Worm (Caenorhabditis elegans): ENCODE measurements around the gene atn-1.

atn-1 gene

DNA sequence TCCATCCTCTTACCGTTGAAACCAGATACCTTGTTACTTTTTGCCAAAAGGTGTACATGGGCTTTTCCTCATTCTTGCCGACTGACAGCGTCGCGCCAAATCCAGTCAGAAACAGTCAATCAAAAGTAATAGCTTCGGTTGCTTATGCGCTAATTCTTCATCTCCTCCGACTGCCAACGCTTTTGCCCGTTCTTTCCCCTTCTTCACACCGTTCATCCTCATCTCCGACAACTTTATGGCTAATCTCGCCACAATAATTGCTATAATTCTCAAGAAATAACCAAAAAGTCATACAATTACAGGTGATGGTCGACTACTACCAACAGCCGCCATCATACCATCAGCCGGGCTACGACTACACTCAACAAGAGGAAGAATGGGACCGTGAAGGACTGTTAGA is at the start of gene atn-1:
TSS of gene atn-1 (plus strand) at position 301 of the 400 bp plus-strand sequence.
- TF ChIP-seq ztf-1 (GFP tag; conservative IDR thresholded peaks at IDR 0.05) (no peak), nhr-6 (tag; optimal IDR thresholded peaks at IDR 0.05) (no peak), nhr-25 (tag; optimal IDR thresholded peaks at IDR 0.05) (no peak), snpc-4 (tag; optimal IDR thresholded peaks at IDR 0.05) (no peak), sma-9 (GFP tag; optimal IDR thresholded peaks at IDR 0.05) (no peak), sma-9 (tag; optimal IDR thresholded peaks at IDR 0.05) (no peak), F13H6.1 (tag; optimal IDR thresholded peaks at IDR 0.05) (no peak), sma-3 (GFP tag; optimal IDR thresholded peaks at IDR 0.05) (no peak), blmp-1 (tag; optimal IDR thresholded peaks at IDR 0.05; ENCODE audit: insufficient read depth) (no peak)

DNA sequence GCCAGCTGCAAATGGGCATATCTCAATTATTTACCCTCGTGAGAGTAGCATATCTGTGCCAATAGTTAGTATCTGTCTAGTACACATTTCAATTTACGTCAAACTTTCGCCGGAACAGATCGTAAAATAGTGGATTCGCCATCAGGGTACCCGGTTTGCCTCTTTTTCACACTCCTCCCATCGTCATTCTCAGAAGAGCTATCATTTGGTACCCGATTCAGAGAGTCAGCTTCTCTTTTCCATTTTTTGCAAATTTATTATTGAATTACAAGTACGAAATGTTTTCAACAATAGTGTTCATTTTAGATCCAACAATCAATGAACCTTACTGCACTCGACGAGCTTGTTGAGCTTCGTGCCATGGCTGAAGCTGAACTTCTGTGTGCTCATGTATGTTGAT is 49.2 kb upstream of the atn-1 start, which contains the start of gene C54D10.5:
TSS of gene C54D10.5 (plus strand) at position 301 of the 400 bp plus-strand sequence.
- TF ChIP-seq peb-1 (tag; optimal IDR thresholded peaks at IDR 0.05) (no peak), F13H6.1 (tag; optimal IDR thresholded peaks at IDR 0.05) (no peak), sma-9 (GFP tag; optimal IDR thresholded peaks at IDR 0.05) (no peak), sma-9 (tag; optimal IDR thresholded peaks at IDR 0.05) (no peak), sem-4 (tag; optimal IDR thresholded peaks at IDR 0.05) (no peak), ama-1 (optimal IDR thresholded peaks at IDR 0.05) (no peak), lin-11 (tag; optimal IDR thresholded peaks at IDR 0.05) (no peak), ceh-82 (tag; optimal IDR thresholded peaks at IDR 0.05) (no peak), nhr-23 (tag; optimal IDR thresholded peaks at IDR 0.05) (no peak), ztf-4 (tag; optimal IDR thresholded peaks at IDR 0.05) (no peak), mbf-1 (tag; optimal IDR thresholded peaks at IDR 0.05) (no peak)

DNA sequence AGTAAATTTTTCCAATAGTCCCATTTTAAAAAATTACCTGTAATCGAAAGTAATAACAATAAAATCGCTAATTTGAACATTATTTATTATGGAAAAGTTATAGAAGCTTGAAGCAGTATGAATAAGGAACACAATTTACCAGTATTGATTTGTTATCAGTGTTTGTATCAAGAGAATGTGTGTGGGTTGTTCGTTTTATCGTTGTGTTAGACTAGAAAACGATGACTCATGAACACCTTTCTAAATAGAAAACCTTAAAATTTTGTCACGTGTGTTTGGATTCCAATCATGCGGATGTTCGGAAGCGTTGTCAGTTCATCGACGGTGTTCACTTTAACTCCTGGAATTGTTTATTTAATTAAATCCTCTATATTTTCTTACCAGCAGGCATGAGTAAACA is 46.1 kb upstream of the atn-1 start, which contains the start of gene C54D10.13:
TSS of gene C54D10.13 (minus strand) at position 179 of the 400 bp plus-strand sequence.
- TF ChIP-seq nhr-10 (tag; optimal IDR thresholded peaks at IDR 0.05) (no peak), fos-1 (tag; optimal IDR thresholded peaks at IDR 0.05) (peak; percentile 67)

DNA sequence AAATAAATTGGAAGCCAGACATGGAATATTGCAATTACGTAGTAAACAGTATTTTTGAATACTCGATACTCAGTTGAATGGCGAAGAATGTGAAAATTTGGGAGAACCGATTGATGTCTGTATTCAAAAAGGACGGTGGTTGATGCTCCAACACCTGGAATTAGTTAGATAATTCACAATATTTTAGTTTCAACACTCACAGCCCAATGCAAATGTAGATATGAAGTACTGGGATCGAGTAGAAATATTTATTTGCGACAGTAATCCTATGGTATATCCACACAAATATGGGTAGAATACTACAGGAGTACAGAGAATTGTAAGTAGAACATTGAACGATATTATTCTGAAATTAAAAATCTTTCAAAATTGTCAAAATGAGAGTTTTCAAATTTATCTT is 45.1 kb upstream of the atn-1 start:
- TF ChIP-seq elt-3 (tag; optimal IDR thresholded peaks at IDR 0.05) (no peak), nhr-10 (tag; optimal IDR thresholded peaks at IDR 0.05) (no peak), sma-9 (GFP tag; optimal IDR thresholded peaks at IDR 0.05) (no peak), sma-9 (tag; optimal IDR thresholded peaks at IDR 0.05) (no peak), ZK546.5 (tag; optimal IDR thresholded peaks at IDR 0.05) (no peak)

DNA sequence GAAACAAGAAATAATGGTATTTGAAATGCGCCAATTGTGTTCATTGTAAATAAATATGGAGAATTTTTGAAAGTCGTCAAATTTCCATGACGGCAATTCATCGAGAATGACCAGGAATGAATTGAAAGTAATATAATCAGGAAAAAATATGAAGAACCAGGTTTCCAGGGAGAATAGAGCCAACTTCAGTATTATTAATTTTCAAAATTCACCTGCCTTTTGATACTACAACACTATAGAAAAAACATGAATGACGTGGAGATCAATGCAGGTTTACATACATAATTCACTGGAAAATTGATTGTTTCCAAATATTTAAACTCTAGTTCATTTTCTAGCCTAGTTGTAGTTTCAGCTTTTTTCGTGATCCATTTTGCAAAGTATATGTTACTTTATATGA is 44.5 kb upstream of the atn-1 start, which contains the start of gene srh-25:
TSS of gene srh-25 (minus strand) at position 101 of the 400 bp plus-strand sequence.
- TF ChIP-seq lin-11 (tag; optimal IDR thresholded peaks at IDR 0.05) = no peak
- no peak for TF ChIP-seq zag-1 (tag; optimal IDR thresholded peaks at IDR 0.05)
- no peak for TF ChIP-seq ztf-1 (GFP tag; conservative IDR thresholded peaks at IDR 0.05)
- no peak for TF ChIP-seq elt-1 (tag; optimal IDR thresholded peaks at IDR 0.05)
- no peak for TF ChIP-seq alr-1 (tag; optimal IDR thresholded peaks at IDR 0.05)
- TF ChIP-seq F13H6.1 (tag; optimal IDR thresholded peaks at IDR 0.05) = no peak
- TF ChIP-seq skn-1 (tag; optimal IDR thresholded peaks at IDR 0.05) = no peak
- no peak for TF ChIP-seq nhr-11 (tag; optimal IDR thresholded peaks at IDR 0.05)
- no peak for TF ChIP-seq fos-1 (tag; optimal IDR thresholded peaks at IDR 0.05)
- TF ChIP-seq gmeb-1 (tag; optimal IDR thresholded peaks at IDR 0.05) = no peak
- no peak for TF ChIP-seq sma-9 (GFP tag; optimal IDR thresholded peaks at IDR 0.05)
- TF ChIP-seq sma-9 (tag; optimal IDR thresholded peaks at IDR 0.05) = no peak
- no peak for TF ChIP-seq nhr-21 (tag; optimal IDR thresholded peaks at IDR 0.05)
- no peak for TF ChIP-seq C34F6.9 (tag; optimal IDR thresholded peaks at IDR 0.05)
- TF ChIP-seq nhr-23 (tag; optimal IDR thresholded peaks at IDR 0.05) = no peak
- no peak for TF ChIP-seq ceh-82 (tag; optimal IDR thresholded peaks at IDR 0.05)
- TF ChIP-seq ztf-11 (tag; optimal IDR thresholded peaks at IDR 0.05) = no peak
- no peak for TF ChIP-seq ztf-4 (tag; optimal IDR thresholded peaks at IDR 0.05)
- TF ChIP-seq mdl-1 (tag; optimal IDR thresholded peaks at IDR 0.05) = no peak
- no peak for TF ChIP-seq unc-55 (GFP tag; optimal IDR thresholded peaks at IDR 0.05)

DNA sequence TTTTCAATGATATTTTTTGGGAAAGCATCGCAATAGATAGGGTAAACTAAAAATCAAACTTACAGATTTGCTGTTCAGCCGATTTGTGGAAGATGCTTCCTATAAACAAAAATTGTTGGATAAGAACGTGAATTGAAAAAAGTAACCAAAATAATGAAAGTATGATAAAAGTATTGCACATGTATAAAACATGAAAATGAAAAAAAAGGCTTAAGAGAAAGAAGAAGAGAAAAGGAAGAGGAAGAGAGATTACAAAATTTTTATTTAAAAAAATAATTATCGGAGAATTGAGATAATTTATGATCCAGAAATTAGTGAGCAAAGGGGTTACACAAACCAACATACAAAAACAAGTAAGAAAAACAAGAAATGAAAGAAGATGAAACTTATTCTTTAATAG is 36.8 kb upstream of the atn-1 start, which contains the start of gene pals-37:
TSS of gene pals-37 (minus strand) at position 101 of the 400 bp plus-strand sequence.
- no peak for TF ChIP-seq nhr-23 (tag; optimal IDR thresholded peaks at IDR 0.05)
- no peak for TF ChIP-seq fos-1 (tag; optimal IDR thresholded peaks at IDR 0.05)
- no peak for TF ChIP-seq mbf-1 (tag; optimal IDR thresholded peaks at IDR 0.05)
- no peak for TF ChIP-seq zag-1 (tag; optimal IDR thresholded peaks at IDR 0.05)

All from whole organism, L2 larva.